Worm (Caenorhabditis elegans) whole organism, L4/young adult: ENCODE data around the gene glb-11.

Experiments
- W03F9.2 ChIP-seq: fragments of 150-350 bp; optimal IDR thresholded peaks from 2 replicates; lab custom pipeline; 2014; ENCODE audit warnings: missing biosample characterization, missing genetic modification characterization
- dao-5 ChIP-seq: sonication (generic microtip); optimal IDR thresholded peaks from 2 replicates; lab custom pipeline; 2016; ENCODE audit warnings: missing genotype, missing genetic modification characterization, moderate library complexity, missing compliant biosample characterization
- him-1 ChIP-seq: sonication (generic microtip); optimal IDR thresholded peaks from 2 replicates; lab custom pipeline; 2016; ENCODE audit warnings: missing genotype, missing genetic modification reagents, missing genetic modification characterization, missing compliant biosample characterization

Gene glb-11

ce11 chrIII:3953235-3953634 lies 38.8 kb downstream of the glb-11 start:
- TF ChIP-seq W03F9.2 (tag; lab: Kevin White, UChicago) (no peak), dao-5 (tag; lab: Kevin White, UChicago) (no peak), him-1 (tag; lab: Kevin White, UChicago) (peak; percentile 26)

ce11 chrIII:3952058-3952457 lies 39.9 kb downstream of the glb-11 start:
- no peak for TF ChIP-seq W03F9.2 (tag; lab: Kevin White, UChicago)
- TF ChIP-seq dao-5 (tag; lab: Kevin White, UChicago) = no peak
- TF ChIP-seq him-1 (tag; lab: Kevin White, UChicago) = no peak
